Worm (Caenorhabditis elegans) whole organism, mixed stage, embryonic: ENCODE measurements around the gene Y60A9.1.

Source experiments
- elt-1 ChIP-seq: sonication (generic microtip); optimal IDR thresholded peaks from 2 replicates; lab custom pipeline; 2017; ENCODE audit warnings: missing genetic modification characterization, mild to moderate bottlenecking, missing compliant biosample characterization, antibody characterized with exemption, moderate library complexity, borderline replicate concordance; ENCODE audit not compliant: insufficient read depth
- elt-3 ChIP-seq: fragments of 150-350 bp; optimal IDR thresholded peaks from 2 replicates; lab custom pipeline; 2014; ENCODE audit warnings: missing biosample characterization, missing genetic modification characterization
- lin-13 ChIP-seq: fragments of 150-350 bp; optimal IDR thresholded peaks from 2 replicates; lab custom pipeline; 2014; ENCODE audit warnings: missing biosample characterization, missing genetic modification characterization
- nhr-2 ChIP-seq: fragments of 150-350 bp; optimal IDR thresholded peaks from 2 replicates; lab custom pipeline; 2014; ENCODE audit warnings: missing biosample characterization, missing genetic modification characterization
- nhr-28 ChIP-seq: fragments of 150-350 bp; optimal IDR thresholded peaks from 2 replicates; lab custom pipeline; 2014; ENCODE audit warnings: missing biosample characterization, missing genetic modification characterization
- pha-4 ChIP-seq: fragments of 150-350 bp; optimal IDR thresholded peaks from 2 replicates; lab custom pipeline; 2018; ENCODE audit warnings: missing biosample characterization, missing genetic modification reagents, missing genetic modification characterization
- unc-120 ChIP-seq: sonication (generic microtip); optimal IDR thresholded peaks from 2 replicates; lab custom pipeline; 2017; ENCODE audit warnings: missing genetic modification characterization, missing compliant biosample characterization; ENCODE audit not compliant: poor library complexity, severe bottlenecking
- unc-62 ChIP-seq: fragments of 150-350 bp; optimal IDR thresholded peaks from 2 replicates; lab custom pipeline; 2014; ENCODE audit warnings: missing biosample characterization, missing genetic modification reagents, missing genetic modification characterization
- ztf-11 ChIP-seq: fragments of 150-350 bp; optimal IDR thresholded peaks from 2 replicates; lab custom pipeline; 2014; ENCODE audit warnings: missing biosample characterization, missing genetic modification characterization

ce11 chrX:14424673-14425072 lies 29.5 kb upstream of the Y60A9.1 start, which contains the start of gene F23D12.11:
- TF ChIP-seq elt-1 (tag; lab: Kevin White, UChicago) = no peak
- TF ChIP-seq nhr-28 (tag; lab: Kevin White, UChicago) = no peak
- TF ChIP-seq pha-4 (tag; lab: Kevin White, UChicago) = no peak
- TF ChIP-seq unc-62 (GFP tag; lab: Kevin White, UChicago) = no peak
- TF ChIP-seq unc-120 = no peak
- TF ChIP-seq ztf-11 = no peak
- no peak for TF ChIP-seq lin-13
- TF ChIP-seq nhr-2 (tag; lab: Kevin White, UChicago) = no peak
- no peak for TF ChIP-seq elt-3 (tag; lab: Kevin White, UChicago)
